Fruit fly (Drosophila melanogaster) whole organism, embryonic: ENCODE data around the gene SsRbeta.

Experiments used
- CG10321 ChIP-seq: fragments of 200-800 bp; sonication (Bioruptor generic); IDR thresholded peaks from 2 replicates; pipeline ENCODE4 v1.3.6; 2022; ENCODE audit warnings: missing biosample characterization, missing genetic modification characterization
- CG10462 ChIP-seq: fragments of 200-800 bp; sonication (Bioruptor generic); optimal IDR thresholded peaks from 2 replicates; lab custom pipeline; 2016; ENCODE audit warnings: missing biosample characterization, missing genetic modification characterization
- CG11093 ChIP-seq: fragments of 200-800 bp; sonication (Bioruptor generic); IDR thresholded peaks from 3 replicates; pipeline ENCODE4 v1.3.6; 2022; ENCODE audit warnings: missing biosample characterization, missing genetic modification characterization
- CG13296 ChIP-seq: fragments of 200-800 bp; sonication (Bioruptor generic); optimal IDR thresholded peaks from 3 replicates; lab custom pipeline; 2018; ENCODE audit warnings: missing biosample characterization, mild to moderate bottlenecking, missing genetic modification characterization
- CG15696 ChIP-seq: fragments of 200-800 bp; sonication (Bioruptor generic); optimal IDR thresholded peaks from 2 replicates; lab custom pipeline; 2019; ENCODE audit warnings: missing biosample characterization, mild to moderate bottlenecking, missing genetic modification characterization, moderate library complexity
- CG17359 ChIP-seq: fragments of 200-800 bp; sonication (Bioruptor generic); optimal IDR thresholded peaks from 3 replicates; lab custom pipeline; 2018; ENCODE audit warnings: missing biosample characterization, mild to moderate bottlenecking, missing genetic modification characterization, moderate library complexity
- CG31441 ChIP-seq: fragments of 200-800 bp; sonication (Bioruptor generic); IDR thresholded peaks from 2 replicates; pipeline ENCODE4 v1.3.6; 2022; ENCODE audit warnings: missing biosample characterization, missing genetic modification characterization
- CG43689 ChIP-seq: fragments of 200-800 bp; sonication (Bioruptor generic); IDR thresholded peaks from 2 replicates; pipeline ENCODE4 v1.3.6; 2022; ENCODE audit warnings: missing biosample characterization, missing genetic modification characterization
- CG4707 ChIP-seq: fragments of 200-800 bp; sonication (Bioruptor generic); optimal IDR thresholded peaks from 2 replicates; lab custom pipeline; 2018; ENCODE audit warnings: missing biosample characterization, mild to moderate bottlenecking, missing genetic modification characterization, moderate library complexity
- CG8478 ChIP-seq: fragments of >200 bp; optimal IDR thresholded peaks from 2 replicates; lab custom pipeline; 2018
- Doc2 ChIP-seq: fragments of 200-800 bp; sonication (Bioruptor generic); IDR thresholded peaks from 2 replicates; pipeline ENCODE4 v1.3.6; 2022; ENCODE audit warnings: missing biosample characterization, missing genetic modification characterization
- Doc3 ChIP-seq: fragments of 200-800 bp; sonication (Bioruptor generic); IDR thresholded peaks from 3 replicates; pipeline ENCODE4 v1.3.6; 2022; ENCODE audit warnings: missing biosample characterization, missing genetic modification characterization; ENCODE audit not compliant: partially characterized antibody
- Hey ChIP-seq: fragments of 200-800 bp; sonication (Bioruptor generic); optimal IDR thresholded peaks from 3 replicates; lab custom pipeline; 2018; ENCODE audit warnings: missing biosample characterization, mild to moderate bottlenecking, missing genetic modification characterization
- Hmx ChIP-seq: fragments of 200-800 bp; sonication (Bioruptor generic); optimal IDR thresholded peaks from 2 replicates; lab custom pipeline; 2016; ENCODE audit warnings: missing biosample characterization, missing genetic modification characterization
- Hr51 ChIP-seq, 2 experiments: fragments of 200-800 bp; sonication (Bioruptor generic); optimal IDR thresholded peaks; 2 replicates in 1 of 2; 3 replicates in 1 of 2; lab custom pipeline; 2016 to 2018; ENCODE audit warnings: missing biosample characterization in 2 of 2, missing genetic modification characterization in 2 of 2, mild to moderate bottlenecking in 1 of 2, moderate library complexity in 1 of 2
- Meics ChIP-seq: fragments of 200-800 bp; sonication (Bioruptor generic); optimal IDR thresholded peaks from 2 replicates; lab custom pipeline; 2017; ENCODE audit warnings: missing biosample characterization, mild to moderate bottlenecking, missing genetic modification characterization
- Nf-YB ChIP-seq: fragments of 200-800 bp; sonication (Bioruptor generic); optimal IDR thresholded peaks from 3 replicates; lab custom pipeline; 2019; ENCODE audit warnings: missing biosample characterization, mild to moderate bottlenecking, missing genetic modification characterization, moderate library complexity
- PHDP ChIP-seq: fragments of 200-800 bp; sonication (Bioruptor generic); optimal IDR thresholded peaks from 3 replicates; lab custom pipeline; 2018; ENCODE audit warnings: missing biosample characterization, mild to moderate bottlenecking, missing genetic modification characterization, moderate library complexity
- ac ChIP-seq: fragments of 200-800 bp; sonication (Bioruptor generic); optimal IDR thresholded peaks from 3 replicates; lab custom pipeline; 2017; ENCODE audit warnings: missing biosample characterization, mild to moderate bottlenecking, missing genetic modification characterization
- bigmax ChIP-seq: fragments of 200-800 bp; sonication (Bioruptor generic); optimal IDR thresholded peaks from 2 replicates; lab custom pipeline; 2018; ENCODE audit warnings: missing biosample characterization, mild to moderate bottlenecking, missing genetic modification characterization
- br ChIP-seq: fragments of >200 bp; optimal IDR thresholded peaks from 2 replicates; lab custom pipeline; 2017
- bsh ChIP-seq, 2 experiments: fragments of 200-800 bp; sonication (Bioruptor generic); optimal IDR thresholded peaks; 2 replicates each; lab custom pipeline; 2017 to 2018; ENCODE audit warnings: mild to moderate bottlenecking in 2 of 2, missing biosample characterization in 2 of 2, missing genetic modification characterization in 2 of 2, moderate library complexity in 1 of 2
- cg ChIP-seq: fragments of 200-800 bp; sonication (Bioruptor generic); optimal IDR thresholded peaks from 3 replicates; lab custom pipeline; 2019; ENCODE audit warnings: missing biosample characterization, mild to moderate bottlenecking, missing genetic modification characterization, moderate library complexity
- chif ChIP-seq, 2 experiments: fragments of 200-800 bp; sonication (Bioruptor generic); optimal IDR thresholded peaks; 3 replicates each; lab custom pipeline; 2016; ENCODE audit warnings: missing biosample characterization in 2 of 2, missing genetic modification characterization in 2 of 2
- ci ChIP-seq: fragments of 200-800 bp; sonication (Bioruptor generic); IDR thresholded peaks from 3 replicates; pipeline ENCODE4 v1.3.6; 2022; ENCODE audit warnings: missing biosample characterization, missing genetic modification characterization
- crol ChIP-seq: fragments of 200-800 bp; sonication (Bioruptor generic); IDR thresholded peaks from 2 replicates; pipeline ENCODE4 v1.3.6; 2022; ENCODE audit warnings: missing biosample characterization, missing genetic modification characterization
- dysf ChIP-seq: fragments of 200-800 bp; sonication (Bioruptor generic); IDR thresholded peaks from 3 replicates; pipeline ENCODE4 v1.3.6; 2022; ENCODE audit warnings: missing biosample characterization, missing genetic modification characterization
- eve ChIP-seq, 2 experiments: fragments of >200 bp; optimal IDR thresholded peaks; 2 replicates each; lab custom pipeline; 2017; ENCODE audit warnings: missing biosample characterization in 2 of 2, missing genetic modification characterization in 2 of 2
- ftz-f1 ChIP-seq: fragments of 200-800 bp; sonication (Bioruptor generic); optimal IDR thresholded peaks from 2 replicates; lab custom pipeline; 2016; ENCODE audit warnings: missing biosample characterization, missing genetic modification characterization
- grau ChIP-seq: fragments of 200-800 bp; optimal IDR thresholded peaks from 3 replicates; lab custom pipeline; 2019; ENCODE audit warnings: missing biosample characterization, mild to moderate bottlenecking, missing genetic modification characterization, moderate library complexity
- gt ChIP-seq: fragments of 200-800 bp; sonication (Bioruptor generic); IDR thresholded peaks from 2 replicates; pipeline ENCODE4 v1.3.6; 2022; ENCODE audit warnings: missing biosample characterization, missing genetic modification characterization
- kah ChIP-seq: fragments of 200-800 bp; sonication (Bioruptor generic); optimal IDR thresholded peaks from 2 replicates; lab custom pipeline; 2018; ENCODE audit warnings: missing biosample characterization, mild to moderate bottlenecking, missing genetic modification characterization
- kni ChIP-seq: fragments of 200-800 bp; sonication (Bioruptor generic); optimal IDR thresholded peaks from 3 replicates; lab custom pipeline; 2017; ENCODE audit warnings: mild to moderate bottlenecking, missing biosample characterization, missing genetic modification reagents, missing genetic modification characterization
- knrl ChIP-seq: fragments of 200-800 bp; sonication (Bioruptor generic); IDR thresholded peaks from 3 replicates; pipeline ENCODE4 v1.3.6; 2022; ENCODE audit warnings: missing biosample characterization, missing genetic modification characterization; ENCODE audit not compliant: partially characterized antibody
- nom ChIP-seq: fragments of 200-800 bp; sonication (Bioruptor generic); optimal IDR thresholded peaks from 2 replicates; lab custom pipeline; 2017; ENCODE audit warnings: missing biosample characterization, missing genetic modification characterization, mild to moderate bottlenecking, moderate library complexity, missing genetic modification reagents
- pros ChIP-seq: fragments of 200-800 bp; sonication (Bioruptor generic); optimal IDR thresholded peaks from 3 replicates; lab custom pipeline; 2019; ENCODE audit warnings: missing biosample characterization, mild to moderate bottlenecking, missing genetic modification characterization, moderate library complexity
- sc ChIP-seq, 3 experiments: fragments of >200 bp in 2 of 3; fragments of 200-800 bp in 1 of 3; sonication (Bioruptor generic) in 1 of 3; optimal IDR thresholded peaks; 2 replicates in 2 of 3; 3 replicates in 1 of 3; lab custom pipeline; 2017; ENCODE audit warnings: mild to moderate bottlenecking in 1 of 3, missing biosample characterization in 1 of 3, missing genetic modification characterization in 1 of 3, missing genetic modification reagents in 1 of 3
- sima ChIP-seq: fragments of 200-800 bp; sonication (Bioruptor generic); optimal IDR thresholded peaks from 2 replicates; lab custom pipeline; 2016; ENCODE audit warnings: missing biosample characterization, missing genetic modification characterization
- ssp ChIP-seq: fragments of 200-800 bp; sonication (Bioruptor generic); IDR thresholded peaks from 2 replicates; pipeline ENCODE4 v1.3.6; 2022; ENCODE audit warnings: missing biosample characterization, missing genetic modification characterization
- trh ChIP-seq: fragments of 200-800 bp; sonication (Bioruptor generic); optimal IDR thresholded peaks from 2 replicates; lab custom pipeline; 2016; ENCODE audit warnings: missing biosample characterization, missing genetic modification characterization
- tup ChIP-seq: fragments of 200-800 bp; sonication (Bioruptor generic); optimal IDR thresholded peaks from 2 replicates; lab custom pipeline; 2016; ENCODE audit warnings: missing biosample characterization, mild to moderate bottlenecking, missing genetic modification characterization, moderate library complexity
- unc-4 ChIP-seq: fragments of 200-800 bp; sonication (Bioruptor generic); IDR thresholded peaks from 2 replicates; pipeline ENCODE4 v1.3.6; 2022; ENCODE audit warnings: missing biosample characterization, missing genetic modification characterization; ENCODE audit not compliant: partially characterized antibody
- wek ChIP-seq: fragments of 200-800 bp; sonication (Bioruptor generic); optimal IDR thresholded peaks from 3 replicates; lab custom pipeline; 2018; ENCODE audit warnings: missing biosample characterization, mild to moderate bottlenecking, missing genetic modification characterization, moderate library complexity
- wor ChIP-seq: fragments of 200-800 bp; sonication (Bioruptor generic); IDR thresholded peaks from 2 replicates; pipeline ENCODE4 v1.3.6; 2022; ENCODE audit warnings: missing biosample characterization, missing genetic modification characterization

Gene SsRbeta

dm6 chr3L:16172809-16173276 is 43.4 kb downstream of the SsRbeta start (continued):
- TF ChIP-seq eve (GFP tag; optimal IDR thresholded peaks at IDR 0.05; lab: Kevin White, UChicago) (peak in 1 of 2 experiments; percentile 40), ssp (GFP tag; lab: Robert Waterston, UW) (no peak), Meics (peak; percentile 37), CG31441 (GFP tag; lab: Robert Waterston, UW) (peak; percentile 54; the same call in 1 of the 2 replicates), Hr51 (GFP tag; optimal IDR thresholded peaks at IDR 0.05; lab: Kevin White, UChicago) (peak in 1 of 2 experiments; percentile 60), grau (tag; lab: Kevin White, UChicago) (peak; percentile 59), Nf-YB (GFP tag; lab: Kevin White, UChicago) (peak; percentile 12), kah (no peak), CG11093 (GFP tag; lab: Robert Waterston, UW) (no peak), PHDP (tag; lab: Kevin White, UChicago) (peak; percentile 7), CG10321 (no peak), CG17359 (tag; lab: Kevin White, UChicago) (peak; percentile 31), sc (optimal IDR thresholded peaks at IDR 0.05; lab: Kevin White, UChicago) (no peak), sc (GFP tag; optimal IDR thresholded peaks at IDR 0.05; lab: Kevin White, UChicago) (peak; percentile 33)

dm6 chr3L:16173818-16174601 is 44.6 kb downstream of the SsRbeta start:
- TF ChIP-seq CG4707 (GFP tag; lab: Kevin White, UChicago) (no peak), tup (no peak), Doc2 (GFP tag; lab: Robert Waterston, UW) (0 out of 2 replicates have a peak, but pooled peaks have one; percentile 27), kni (GFP tag; lab: Kevin White, UChicago) (peak; percentile 33), pros (GFP tag; lab: Kevin White, UChicago) (peak; percentile 71), crol (GFP tag; lab: Robert Waterston, UW) (peak; percentile 94), cg (peak; percentile 53), CG15696 (tag; lab: Kevin White, UChicago) (no peak), Doc3 (GFP tag; lab: Robert Waterston, UW) (0 out of 3 replicates have a peak, but pooled peaks have one; percentile 11), nom (GFP tag; lab: Kevin White, UChicago) (peak; percentile 88)

- TF ChIP-seq unc-4, result no peak
- no peak for TF ChIP-seq Hey (tag; lab: Kevin White, UChicago)
- TF ChIP-seq chif (GFP tag; optimal IDR thresholded peaks at IDR 0.05; lab: Kevin White, UChicago), result no peak
- TF ChIP-seq bsh (GFP tag; optimal IDR thresholded peaks at IDR 0.05; lab: Kevin White, UChicago), result no peak
- no peak for TF ChIP-seq Hmx
- TF ChIP-seq ci (GFP tag; lab: Robert Waterston, UW), result no peak
- no peak for TF ChIP-seq CG13296
- TF ChIP-seq nom (GFP tag; lab: Kevin White, UChicago), result peak; percentile 45
- TF ChIP-seq br (lab: Kevin White, UChicago), result no peak
These were observed 45.4 kb downstream of the SsRbeta start for dm6 chr3L:16174778-16175177.

- no peak for TF ChIP-seq knrl
- no peak for TF ChIP-seq ac (GFP tag; lab: Kevin White, UChicago)
- TF ChIP-seq bigmax (GFP tag; lab: Kevin White, UChicago), result no peak
- no peak for TF ChIP-seq CG8478 (lab: Kevin White, UChicago)
- no peak for TF ChIP-seq wor (GFP tag; lab: Robert Waterston, UW)
- no peak for TF ChIP-seq sima (GFP tag; lab: Kevin White, UChicago)
- no peak for TF ChIP-seq ftz-f1 (GFP tag; lab: Kevin White, UChicago)
- no peak for TF ChIP-seq dysf (GFP tag; lab: Robert Waterston, UW)
- TF ChIP-seq trh (GFP tag; lab: Kevin White, UChicago), result no peak
- TF ChIP-seq nom (GFP tag; lab: Kevin White, UChicago), result peak; percentile 72
- no peak for TF ChIP-seq gt (GFP tag; lab: Robert Waterston, UW)
- no peak for TF ChIP-seq CG43689 (GFP tag; lab: Robert Waterston, UW)
- no peak for TF ChIP-seq CG10462 (GFP tag; lab: Kevin White, UChicago)
- no peak for TF ChIP-seq wek (GFP tag; lab: Kevin White, UChicago)
These were observed 46.3 kb downstream of the SsRbeta start for dm6 chr3L:16175628-16176263.
